Worm (Caenorhabditis elegans) whole organism, late embryonic: ENCODE measurements around the gene mrpl-44.

Experiments used
- K02D7.2 ChIP-seq: sonication (generic microtip); optimal IDR thresholded peaks from 2 replicates; lab custom pipeline; 2017; ENCODE audit warnings: mild to moderate bottlenecking, missing genetic modification characterization, missing compliant biosample characterization
- T23F11.4 ChIP-seq: fragments of 200-800 bp; sonication (Bioruptor generic); optimal IDR thresholded peaks from 2 replicates; lab custom pipeline; 2018; ENCODE audit warnings: mild to moderate bottlenecking, missing genetic modification characterization, missing compliant biosample characterization
- Y22D7AL.16 ChIP-seq: sonication (generic microtip); optimal IDR thresholded peaks from 2 replicates; lab custom pipeline; 2016; ENCODE audit warnings: missing genetic modification characterization, missing compliant biosample characterization
- ama-1 ChIP-seq: fragments of 150-350 bp; optimal IDR thresholded peaks from 2 replicates; lab custom pipeline; 2014
- ceh-14 ChIP-seq: sonication (generic microtip); optimal IDR thresholded peaks from 2 replicates; lab custom pipeline; 2016; ENCODE audit warnings: missing genotype, missing genetic modification characterization, missing compliant biosample characterization
- ceh-18 ChIP-seq: sonication (generic microtip); optimal IDR thresholded peaks from 2 replicates; lab custom pipeline; 2016; ENCODE audit warnings: missing genetic modification characterization, missing compliant biosample characterization
- ceh-19 ChIP-seq: fragments of 200-800 bp; sonication (Bioruptor generic); optimal IDR thresholded peaks from 2 replicates; lab custom pipeline; 2018; ENCODE audit warnings: mild to moderate bottlenecking, missing genetic modification characterization, missing compliant biosample characterization
- ceh-2 ChIP-seq: sonication (generic microtip); optimal IDR thresholded peaks from 2 replicates; lab custom pipeline; 2016; ENCODE audit warnings: missing genotype, missing genetic modification characterization, missing compliant biosample characterization
- ceh-24 ChIP-seq: sonication (generic microtip); optimal IDR thresholded peaks from 2 replicates; lab custom pipeline; 2016; ENCODE audit warnings: mild to moderate bottlenecking, missing genetic modification characterization, missing compliant biosample characterization
- ceh-30 ChIP-seq: fragments of 150-350 bp; optimal IDR thresholded peaks from 2 replicates; lab custom pipeline; 2014; ENCODE audit warnings: missing biosample characterization, missing genetic modification characterization
- ceh-31 ChIP-seq: sonication (generic microtip); optimal IDR thresholded peaks from 2 replicates; lab custom pipeline; 2016; ENCODE audit warnings: missing genetic modification characterization, missing compliant biosample characterization
- ceh-34 ChIP-seq: sonication (generic microtip); optimal IDR thresholded peaks from 2 replicates; lab custom pipeline; 2016; ENCODE audit warnings: mild to moderate bottlenecking, missing genetic modification characterization, missing compliant biosample characterization
- ceh-45 ChIP-seq: fragments of 200-800 bp; sonication (Bioruptor generic); IDR thresholded peaks from 2 replicates; pipeline ENCODE4 v1.3.6; 2022; ENCODE audit warnings: missing genetic modification reagents, missing genetic modification characterization, missing compliant biosample characterization
- ceh-6 ChIP-seq: fragments of 200-800 bp; sonication (Bioruptor generic); optimal IDR thresholded peaks from 2 replicates; lab custom pipeline; 2018; ENCODE audit warnings: mild to moderate bottlenecking, missing genetic modification characterization, missing compliant biosample characterization
- ceh-9 ChIP-seq: sonication (generic microtip); optimal IDR thresholded peaks from 2 replicates; lab custom pipeline; 2016; ENCODE audit warnings: mild to moderate bottlenecking, missing genetic modification characterization, inconsistent platforms, missing compliant biosample characterization
- che-1 ChIP-seq: sonication (generic microtip); optimal IDR thresholded peaks from 2 replicates; lab custom pipeline; 2016; ENCODE audit warnings: mild to moderate bottlenecking, missing genetic modification characterization, missing compliant biosample characterization
- dve-1 ChIP-seq: sonication (generic microtip); optimal IDR thresholded peaks from 2 replicates; lab custom pipeline; 2017; ENCODE audit warnings: antibody characterized with exemption, mild to moderate bottlenecking, missing genetic modification characterization, missing compliant biosample characterization
- elt-4 ChIP-seq: sonication (generic microtip); optimal IDR thresholded peaks from 2 replicates; lab custom pipeline; 2016; ENCODE audit warnings: missing genetic modification characterization, missing compliant biosample characterization
- ets-4 ChIP-seq: sonication (generic microtip); optimal IDR thresholded peaks from 2 replicates; lab custom pipeline; 2016; ENCODE audit warnings: missing genetic modification characterization, missing compliant biosample characterization
- eyg-1 ChIP-seq: sonication (generic microtip); optimal IDR thresholded peaks from 2 replicates; lab custom pipeline; 2016; ENCODE audit warnings: missing genotype, missing genetic modification characterization, missing compliant biosample characterization
- fkh-10 ChIP-seq: fragments of 150-350 bp; optimal IDR thresholded peaks from 2 replicates; lab custom pipeline; 2014; ENCODE audit warnings: missing biosample characterization, missing genetic modification reagents, missing genetic modification characterization
- gmeb-2 ChIP-seq: sonication (generic microtip); optimal IDR thresholded peaks from 2 replicates; lab custom pipeline; 2016; ENCODE audit warnings: missing genetic modification characterization, inconsistent platforms, missing compliant biosample characterization
- hlh-13 ChIP-seq: fragments of 200-800 bp; sonication (Bioruptor generic); optimal IDR thresholded peaks from 2 replicates; lab custom pipeline; 2018; ENCODE audit warnings: mild to moderate bottlenecking, missing genetic modification characterization, missing compliant biosample characterization
- hlh-30 ChIP-seq: sonication (generic microtip); optimal IDR thresholded peaks from 2 replicates; lab custom pipeline; 2017; ENCODE audit warnings: antibody characterized with exemption, missing genetic modification characterization, missing compliant biosample characterization; ENCODE audit not compliant: insufficient read depth
- lin-11 ChIP-seq: fragments of 200-800 bp; sonication (Bioruptor generic); optimal IDR thresholded peaks from 2 replicates; lab custom pipeline; 2018; ENCODE audit warnings: mild to moderate bottlenecking, missing genetic modification characterization, missing compliant biosample characterization
- mec-3 ChIP-seq: sonication (generic microtip); optimal IDR thresholded peaks from 2 replicates; lab custom pipeline; 2016; ENCODE audit warnings: borderline replicate concordance, missing genetic modification characterization, missing compliant biosample characterization
- nhr-11 ChIP-seq: fragments of 150-350 bp; optimal IDR thresholded peaks from 2 replicates; lab custom pipeline; 2014; ENCODE audit warnings: missing biosample characterization, missing genetic modification characterization
- odd-2 ChIP-seq: sonication (generic microtip); optimal IDR thresholded peaks from 2 replicates; lab custom pipeline; 2017; ENCODE audit warnings: antibody characterized with exemption, mild to moderate bottlenecking, missing genetic modification characterization, missing compliant biosample characterization
- pha-2 ChIP-seq: sonication (generic microtip); optimal IDR thresholded peaks from 2 replicates; lab custom pipeline; 2017; ENCODE audit warnings: mild to moderate bottlenecking, missing genetic modification characterization, missing compliant biosample characterization
- pha-4 ChIP-seq: fragments of 150-350 bp; optimal IDR thresholded peaks from 2 replicates; lab custom pipeline; 2018; ENCODE audit warnings: missing biosample characterization, missing genetic modification reagents, missing genetic modification characterization
- pqm-1 ChIP-seq: sonication (generic microtip); optimal IDR thresholded peaks from 2 replicates; lab custom pipeline; 2016; ENCODE audit warnings: missing genetic modification characterization, missing compliant biosample characterization
- ref-2 ChIP-seq: sonication (generic microtip); optimal IDR thresholded peaks from 2 replicates; lab custom pipeline; 2016; ENCODE audit warnings: missing genetic modification characterization, missing compliant biosample characterization
- sox-4 ChIP-seq: sonication (generic microtip); optimal IDR thresholded peaks from 2 replicates; lab custom pipeline; 2017; ENCODE audit warnings: mild to moderate bottlenecking, missing genetic modification characterization, inconsistent platforms, missing compliant biosample characterization
- syd-9 ChIP-seq: sonication (generic microtip); optimal IDR thresholded peaks from 2 replicates; lab custom pipeline; 2016; ENCODE audit warnings: mild to moderate bottlenecking, missing genetic modification characterization, moderate library complexity, missing compliant biosample characterization
- tbx-2 ChIP-seq: sonication (generic microtip); optimal IDR thresholded peaks from 2 replicates; lab custom pipeline; 2016; ENCODE audit warnings: missing genetic modification characterization, missing compliant biosample characterization
- tbx-7 ChIP-seq: sonication (generic microtip); optimal IDR thresholded peaks from 2 replicates; lab custom pipeline; 2016; ENCODE audit warnings: missing genotype, missing genetic modification characterization, missing compliant biosample characterization
- unc-42 ChIP-seq: sonication (generic microtip); optimal IDR thresholded peaks from 2 replicates; lab custom pipeline; 2016; ENCODE audit warnings: missing genotype, missing genetic modification characterization, missing compliant biosample characterization
- unc-55 ChIP-seq: sonication (generic microtip); optimal IDR thresholded peaks from 2 replicates; lab custom pipeline; 2017; ENCODE audit warnings: missing biosample characterization, missing genetic modification reagents, missing genetic modification characterization
- unc-86 ChIP-seq: sonication (generic microtip); optimal IDR thresholded peaks from 2 replicates; lab custom pipeline; 2016; ENCODE audit warnings: missing genetic modification characterization, missing compliant biosample characterization

mrpl-44 gene

DNA sequence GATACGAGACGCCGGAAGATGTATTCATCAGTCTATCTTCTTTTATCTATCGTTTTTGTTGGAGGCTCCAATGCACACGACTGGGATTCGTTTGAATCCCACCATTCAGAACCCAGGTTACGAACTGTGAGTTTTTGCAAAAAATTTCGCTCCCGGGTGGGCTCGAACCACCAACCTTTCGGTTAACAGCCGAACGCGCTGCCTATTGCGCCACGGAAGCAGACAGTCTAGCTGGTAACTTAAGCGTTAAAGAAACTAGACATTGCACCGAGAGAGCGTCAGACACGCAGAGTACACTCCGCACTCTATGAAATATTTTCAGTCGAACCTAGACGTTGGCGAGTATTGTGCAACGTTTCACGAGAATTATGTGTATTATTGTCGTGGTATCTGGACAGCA lies 14.9 kb upstream of the mrpl-44 start (continued):
- TF ChIP-seq che-1 (tag; lab: Kevin White, UChicago) (peak; percentile 55), hlh-13 (GFP tag; lab: Kevin White, UChicago) (peak; percentile 14), ceh-14 (tag; lab: Kevin White, UChicago) (no peak), pha-4 (tag; lab: Kevin White, UChicago) (no peak), Y22D7AL.16 (peak; percentile 35), K02D7.2 (tag; lab: Kevin White, UChicago) (no peak), unc-86 (tag; lab: Kevin White, UChicago) (peak; percentile 23), T23F11.4 (no peak), ceh-34 (tag; lab: Kevin White, UChicago) (no peak), ceh-18 (tag; lab: Kevin White, UChicago) (no peak), odd-2 (tag; lab: Kevin White, UChicago) (no peak), gmeb-2 (tag; lab: Kevin White, UChicago) (peak; percentile 32), lin-11 (tag; lab: Kevin White, UChicago) (peak; percentile 36), pha-2 (tag; lab: Kevin White, UChicago) (peak; percentile 40), elt-4 (tag; lab: Kevin White, UChicago) (no peak), fkh-10 (GFP tag; lab: Kevin White, UChicago) (no peak), ceh-9 (tag; lab: Kevin White, UChicago) (no peak), nhr-11 (no peak), unc-55 (GFP tag; lab: Kevin White, UChicago) (no peak), eyg-1 (tag; lab: Kevin White, UChicago) (no peak)

DNA sequence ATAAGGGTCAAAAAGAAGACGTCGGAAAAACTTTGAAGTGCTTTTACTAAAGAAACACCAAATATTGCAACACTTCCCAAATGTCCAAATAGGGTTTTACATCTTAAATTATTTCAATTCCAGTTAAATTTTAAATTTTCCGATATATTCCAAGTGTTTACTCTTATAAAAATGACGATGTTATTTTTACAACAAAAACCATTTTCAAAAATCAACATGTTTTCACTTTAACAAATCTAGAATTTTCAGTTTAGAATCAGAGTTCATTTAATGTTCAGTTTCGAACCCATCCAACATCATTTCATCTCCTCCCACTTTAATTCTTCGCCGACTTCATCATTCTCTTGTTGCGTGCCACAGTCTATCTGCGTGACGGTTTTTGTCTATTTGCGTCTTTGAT lies 14.5 kb upstream of the mrpl-44 start, which contains the start of gene dos-1:
dos-1 (plus strand) TSS at position 301 of the 400 bp plus-strand sequence.
- TF ChIP-seq nhr-11 (no peak), unc-42 (tag; lab: Kevin White, UChicago) (no peak), tbx-7 (tag; lab: Kevin White, UChicago) (no peak), pha-2 (tag; lab: Kevin White, UChicago) (no peak), ceh-19 (GFP tag; lab: Kevin White, UChicago) (no peak), gmeb-2 (tag; lab: Kevin White, UChicago) (no peak), dve-1 (tag; lab: Kevin White, UChicago) (no peak), syd-9 (no peak), ceh-30 (tag; lab: Kevin White, UChicago) (no peak), ama-1 (lab: Kevin White, UChicago) (no peak), ceh-18 (tag; lab: Kevin White, UChicago) (no peak), sox-4 (no peak), ceh-2 (tag; lab: Kevin White, UChicago) (no peak), mec-3 (tag; lab: Kevin White, UChicago) (no peak), ceh-45 (GFP tag; lab: Robert Waterston, UW) (no peak)

- TF ChIP-seq ama-1 (lab: Kevin White, UChicago) (no peak), ceh-24 (no peak), hlh-30 (no peak), tbx-2 (tag; lab: Kevin White, UChicago) (no peak), ceh-31 (tag; lab: Kevin White, UChicago) (no peak), ceh-14 (tag; lab: Kevin White, UChicago) (no peak), hlh-13 (GFP tag; lab: Kevin White, UChicago) (no peak), pqm-1 (tag; lab: Kevin White, UChicago) (no peak), ref-2 (tag; lab: Kevin White, UChicago) (no peak), fkh-10 (GFP tag; lab: Kevin White, UChicago) (no peak), ceh-6 (no peak), ceh-2 (tag; lab: Kevin White, UChicago) (no peak), eyg-1 (tag; lab: Kevin White, UChicago) (no peak), ets-4 (tag; lab: Kevin White, UChicago) (no peak)
Observed at ce11 chrIII:9101212-9101611, 12.0 kb upstream of the mrpl-44 start, which contains the start of gene ZK507.1. Gene ZK507.1 (minus strand): TSS chrIII:9101312.
